Fruit fly (Drosophila melanogaster) whole organism, embryonic: ENCODE results near the gene kirre.
"Not testable (repeated sequence)": the region's sequence is repeated elsewhere in the genome, so short reads cannot be mapped to it uniquely, and the experiment has no call there.

Experiments used
- CG10543 ChIP-seq: fragments of 200-800 bp; sonication (Bioruptor generic); optimal IDR thresholded peaks from 3 replicates; lab custom pipeline; 2017; ENCODE audit warnings: missing biosample characterization, mild to moderate bottlenecking, missing genetic modification characterization, moderate library complexity
- CG10959 ChIP-seq: fragments of 200-800 bp; sonication (Bioruptor generic); IDR thresholded peaks from 2 replicates; pipeline ENCODE4 v1.3.6; 2022; ENCODE audit warnings: missing biosample characterization, missing genetic modification characterization
- CG14667 ChIP-seq: fragments of 200-800 bp; sonication (Bioruptor generic); IDR thresholded peaks from 2 replicates; pipeline ENCODE4 v1.3.6; 2022; ENCODE audit warnings: missing biosample characterization, missing genetic modification characterization
- CG9932 ChIP-seq: fragments of 200-800 bp; sonication (Bioruptor generic); IDR thresholded peaks from 2 replicates; pipeline ENCODE4 v1.3.6; 2022; ENCODE audit warnings: missing biosample characterization, missing genetic modification characterization
- Mad ChIP-seq: fragments of 200-800 bp; sonication (Bioruptor generic); optimal IDR thresholded peaks from 2 replicates; lab custom pipeline; 2016; ENCODE audit warnings: missing biosample characterization, missing genetic modification characterization
- org-1 ChIP-seq: fragments of 200-800 bp; sonication (Bioruptor generic); optimal IDR thresholded peaks from 2 replicates; lab custom pipeline; 2017; ENCODE audit warnings: missing biosample characterization, missing genetic modification characterization
- p53 ChIP-seq: fragments of 200-800 bp; sonication (Bioruptor generic); optimal IDR thresholded peaks from 2 replicates; lab custom pipeline; 2016; ENCODE audit warnings: missing biosample characterization, missing genetic modification characterization

dm6 chrX:3057970-3058369, 317.8 kb downstream of the kirre start:
- TF ChIP-seq CG10543 (GFP tag; lab: Kevin White, UChicago); org-1 (GFP tag; lab: Kevin White, UChicago); CG10959 (GFP tag; lab: Robert Waterston, UW); Mad (GFP tag; lab: Kevin White, UChicago); CG9932 (GFP tag; lab: Robert Waterston, UW); p53 (GFP tag; lab: Kevin White, UChicago); CG14667: not testable (repeated sequence)
